Worm (Caenorhabditis elegans) whole organism, L3 larva: ENCODE results near the gene txt-12.

Source experiments
- R02D3.7 ChIP-seq: fragments of 150-350 bp; optimal IDR thresholded peaks from 2 replicates; lab custom pipeline; 2014; ENCODE audit warnings: missing biosample characterization, missing genetic modification characterization
- ZK546.5 ChIP-seq: sonication (generic microtip); optimal IDR thresholded peaks from 2 replicates; lab custom pipeline; 2017; ENCODE audit warnings: missing biosample characterization, missing genetic modification characterization
- aly-2 ChIP-seq: fragments of 150-350 bp; optimal IDR thresholded peaks from 2 replicates; lab custom pipeline; 2014; ENCODE audit warnings: missing biosample characterization, missing genetic modification characterization
- ama-1 ChIP-seq: fragments of 150-350 bp; optimal IDR thresholded peaks from 2 replicates; lab custom pipeline; 2018
- ceh-16 ChIP-seq: sonication (generic microtip); optimal IDR thresholded peaks from 2 replicates; lab custom pipeline; 2017; ENCODE audit warnings: missing biosample characterization, missing genetic modification characterization
- ceh-28 ChIP-seq: fragments of 150-350 bp; optimal IDR thresholded peaks from 2 replicates; lab custom pipeline; 2014; ENCODE audit warnings: missing biosample characterization, missing genetic modification reagents, missing genetic modification characterization
- ceh-82 ChIP-seq: fragments of 150-350 bp; optimal IDR thresholded peaks from 2 replicates; lab custom pipeline; 2014; ENCODE audit warnings: missing biosample characterization, missing genetic modification characterization
- ceh-9 ChIP-seq: sonication (generic microtip); optimal IDR thresholded peaks from 2 replicates; lab custom pipeline; 2018; ENCODE audit warnings: missing biosample characterization, missing genetic modification characterization
- daf-12 ChIP-seq: fragments of 150-350 bp; optimal IDR thresholded peaks from 2 replicates; lab custom pipeline; 2014; ENCODE audit warnings: missing biosample characterization, missing genetic modification reagents, missing genetic modification characterization
- egl-27 ChIP-seq: sonication (generic microtip); optimal IDR thresholded peaks from 4 replicates; lab custom pipeline; 2017; ENCODE audit warnings: missing biosample characterization, missing genetic modification reagents, missing genetic modification characterization
- egl-5 ChIP-seq: fragments of 150-350 bp; optimal IDR thresholded peaks from 2 replicates; lab custom pipeline; 2017; ENCODE audit warnings: missing biosample characterization, missing genetic modification reagents, missing genetic modification characterization, inconsistent platforms
- elt-1 ChIP-seq: fragments of 150-350 bp; optimal IDR thresholded peaks from 2 replicates; lab custom pipeline; 2014; ENCODE audit warnings: missing biosample characterization, missing genetic modification characterization
- elt-2 ChIP-seq: sonication (generic microtip); optimal IDR thresholded peaks from 2 replicates; lab custom pipeline; 2016; ENCODE audit warnings: missing genetic modification reagents, mild to moderate bottlenecking, missing genetic modification characterization, missing compliant biosample characterization
- elt-3 ChIP-seq, 3 experiments: fragments of 150-350 bp in 1 of 3; sonication (generic microtip) in 2 of 3; optimal IDR thresholded peaks; 2 replicates in 2 of 3; 4 replicates in 1 of 3; lab custom pipeline; 2014 to 2017; ENCODE audit warnings: missing biosample characterization in 3 of 3, missing genetic modification characterization in 3 of 3
- eor-1 ChIP-seq, 2 experiments: fragments of 150-350 bp; optimal IDR thresholded peaks; 2 replicates each; lab custom pipeline; 2014 to 2018; ENCODE audit warnings: missing biosample characterization in 2 of 2, missing genetic modification characterization in 2 of 2
- fkh-10 ChIP-seq: sonication (generic microtip); optimal IDR thresholded peaks from 2 replicates; lab custom pipeline; 2017; ENCODE audit warnings: missing biosample characterization, missing genetic modification reagents, missing genetic modification characterization
- fkh-2 ChIP-seq: fragments of 150-350 bp; optimal IDR thresholded peaks from 2 replicates; lab custom pipeline; 2014; ENCODE audit warnings: missing biosample characterization, missing genetic modification reagents, missing genetic modification characterization
- fos-1 ChIP-seq: fragments of 150-350 bp; optimal IDR thresholded peaks from 2 replicates; lab custom pipeline; 2014; ENCODE audit warnings: missing biosample characterization, missing genetic modification characterization
- hmg-11 ChIP-seq: sonication (generic microtip); optimal IDR thresholded peaks from 2 replicates; lab custom pipeline; 2016; ENCODE audit warnings: missing genetic modification characterization, missing compliant biosample characterization
- jun-1 ChIP-seq: fragments of 150-350 bp; optimal IDR thresholded peaks from 2 replicates; lab custom pipeline; 2014; ENCODE audit warnings: missing biosample characterization, missing genetic modification reagents, missing genetic modification characterization
- lin-15B ChIP-seq: fragments of 150-350 bp; optimal IDR thresholded peaks from 2 replicates; lab custom pipeline; 2014; ENCODE audit warnings: missing biosample characterization, missing genetic modification characterization
- lin-39 ChIP-seq: fragments of 150-350 bp; optimal IDR thresholded peaks from 2 replicates; lab custom pipeline; 2018; ENCODE audit warnings: missing biosample characterization, missing genetic modification reagents, missing genetic modification characterization
- lsy-12 ChIP-seq: sonication (generic microtip); optimal IDR thresholded peaks from 2 replicates; lab custom pipeline; 2016; ENCODE audit warnings: mild to moderate bottlenecking, missing genetic modification characterization, missing compliant biosample characterization
- mdl-1 ChIP-seq: fragments of 150-350 bp; optimal IDR thresholded peaks from 2 replicates; lab custom pipeline; 2014; ENCODE audit warnings: missing biosample characterization, missing genetic modification characterization
- mml-1 ChIP-seq: fragments of 150-350 bp; sonication (generic microtip); optimal IDR thresholded peaks from 3 replicates; lab custom pipeline; 2014; ENCODE audit warnings: missing biosample characterization, missing genetic modification characterization
- nfya-1 ChIP-seq: sonication (generic microtip); optimal IDR thresholded peaks from 2 replicates; lab custom pipeline; 2017; ENCODE audit warnings: missing genetic modification characterization, mild to moderate bottlenecking, missing compliant biosample characterization, antibody characterized with exemption, moderate library complexity; ENCODE audit not compliant: insufficient read depth
- nhr-11 ChIP-seq: fragments of 150-350 bp; optimal IDR thresholded peaks from 2 replicates; lab custom pipeline; 2014; ENCODE audit warnings: missing biosample characterization, missing genetic modification characterization
- nhr-12 ChIP-seq: fragments of 150-350 bp; optimal IDR thresholded peaks from 2 replicates; lab custom pipeline; 2014; ENCODE audit warnings: missing biosample characterization, missing genetic modification characterization
- nhr-23 ChIP-seq: fragments of 150-350 bp; optimal IDR thresholded peaks from 2 replicates; lab custom pipeline; 2014; ENCODE audit warnings: missing biosample characterization, missing genetic modification reagents, missing genetic modification characterization
- nhr-237 ChIP-seq: fragments of 150-350 bp; optimal IDR thresholded peaks from 2 replicates; lab custom pipeline; 2014; ENCODE audit warnings: missing biosample characterization, missing genetic modification characterization
- nhr-25 ChIP-seq: sonication (generic microtip); optimal IDR thresholded peaks from 2 replicates; lab custom pipeline; 2017; ENCODE audit warnings: missing biosample characterization, missing genetic modification characterization
- nhr-28 ChIP-seq: fragments of 150-350 bp; optimal IDR thresholded peaks from 2 replicates; lab custom pipeline; 2014; ENCODE audit warnings: missing biosample characterization, missing genetic modification characterization
- nhr-43 ChIP-seq: sonication (generic microtip); optimal IDR thresholded peaks from 2 replicates; lab custom pipeline; 2016; ENCODE audit warnings: mild to moderate bottlenecking, missing genetic modification characterization, missing compliant biosample characterization; ENCODE audit not compliant: poor library complexity, severe bottlenecking
- nhr-67 ChIP-seq: fragments of 150-350 bp; optimal IDR thresholded peaks from 2 replicates; lab custom pipeline; 2014; ENCODE audit warnings: missing biosample characterization, missing genetic modification characterization
- nhr-76 ChIP-seq: fragments of 150-350 bp; sonication (generic microtip); optimal IDR thresholded peaks from 5 replicates; lab custom pipeline; 2014; ENCODE audit warnings: missing biosample characterization, missing genetic modification characterization
- nhr-77 ChIP-seq: fragments of 150-350 bp; optimal IDR thresholded peaks from 2 replicates; lab custom pipeline; 2014; ENCODE audit warnings: missing biosample characterization, missing genetic modification characterization
- pha-4 ChIP-seq: fragments of 150-350 bp; optimal IDR thresholded peaks from 2 replicates; lab custom pipeline; 2014; ENCODE audit warnings: missing biosample characterization, missing genetic modification reagents, missing genetic modification characterization
- pqm-1 ChIP-seq: fragments of 150-350 bp; optimal IDR thresholded peaks from 2 replicates; lab custom pipeline; 2017; ENCODE audit warnings: missing biosample characterization, missing genetic modification characterization, inconsistent platforms
- sea-2 ChIP-seq: fragments of 150-350 bp; sonication (generic microtip); optimal IDR thresholded peaks from 4 replicates; lab custom pipeline; 2014; ENCODE audit warnings: missing biosample characterization, missing genetic modification reagents, missing genetic modification characterization
- skn-1 ChIP-seq: fragments of 150-350 bp; optimal IDR thresholded peaks from 2 replicates; lab custom pipeline; 2014; ENCODE audit warnings: missing biosample characterization, missing genetic modification characterization
- snpc-4 ChIP-seq: fragments of 150-350 bp; optimal IDR thresholded peaks from 2 replicates; lab custom pipeline; 2014; ENCODE audit warnings: missing biosample characterization, missing genetic modification characterization
- tbx-2 ChIP-seq: sonication (generic microtip); optimal IDR thresholded peaks from 2 replicates; lab custom pipeline; 2016; ENCODE audit warnings: mild to moderate bottlenecking, missing genetic modification characterization, missing compliant biosample characterization
- unc-39 ChIP-seq: sonication (generic microtip); optimal IDR thresholded peaks from 4 replicates; lab custom pipeline; 2017; ENCODE audit warnings: missing biosample characterization, missing genetic modification characterization
- unc-62 ChIP-seq: fragments of 150-350 bp; sonication (generic microtip); optimal IDR thresholded peaks from 4 replicates; lab custom pipeline; 2014; ENCODE audit warnings: missing biosample characterization, missing genetic modification reagents, missing genetic modification characterization
- zag-1 ChIP-seq: fragments of 150-350 bp; optimal IDR thresholded peaks from 2 replicates; lab custom pipeline; 2014; ENCODE audit warnings: missing biosample characterization, missing genetic modification characterization
- ztf-11 ChIP-seq: fragments of 150-350 bp; optimal IDR thresholded peaks from 2 replicates; lab custom pipeline; 2014; ENCODE audit warnings: missing biosample characterization, missing genetic modification characterization
- ztf-4 ChIP-seq: fragments of 150-350 bp; optimal IDR thresholded peaks from 2 replicates; lab custom pipeline; 2014; ENCODE audit warnings: missing biosample characterization, missing genetic modification characterization

txt-12 gene

DNA sequence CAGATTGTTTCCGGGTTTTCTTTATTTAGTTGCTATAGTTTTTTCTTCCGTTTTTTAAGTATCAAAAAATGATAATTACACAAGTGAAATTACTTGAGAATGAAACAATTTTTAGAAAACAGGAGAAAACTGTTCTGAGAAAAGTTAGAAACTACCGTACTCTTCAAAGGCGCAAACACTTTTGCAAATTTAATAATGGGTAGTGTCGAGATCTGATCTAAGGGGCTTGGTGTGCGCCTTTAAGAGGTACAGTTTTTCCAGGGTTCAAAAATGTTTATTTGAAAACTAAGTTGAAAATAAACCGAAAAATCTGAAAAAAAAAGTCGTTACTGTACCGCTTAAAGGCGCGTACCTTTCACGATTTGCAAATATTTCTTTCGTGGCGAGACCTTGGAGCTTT lies 32.2 kb upstream of the txt-12 start:
- TF ChIP-seq tbx-2 (no peak), fos-1 (no peak), nhr-23 (no peak), nhr-43 (tag; lab: Kevin White, UChicago) (no peak), nhr-76 (tag; lab: Kevin White, UChicago) (no peak), pqm-1 (tag; lab: Kevin White, UChicago) (no peak), mml-1 (tag; lab: Kevin White, UChicago) (no peak)

DNA sequence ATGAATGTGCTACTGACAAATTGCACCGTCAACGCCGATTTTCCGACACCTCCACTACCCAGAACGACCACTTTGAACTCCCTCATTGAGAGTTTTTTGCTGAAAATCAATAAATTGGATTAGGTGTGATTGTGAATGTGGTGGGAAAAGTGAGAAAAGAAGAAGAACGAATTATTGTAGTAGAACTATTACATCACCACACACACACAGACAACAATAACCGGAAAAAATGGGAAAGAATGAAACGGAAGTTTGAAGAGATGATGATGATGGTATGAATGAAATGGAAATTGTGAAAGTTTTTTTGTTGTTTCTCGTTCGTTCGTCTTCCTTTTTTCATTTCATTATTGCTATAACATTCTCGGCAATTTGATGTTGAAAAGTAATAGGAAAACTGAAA lies 28.8 kb upstream of the txt-12 start, which contains the start of gene rap-2:
Gene rap-2 (minus strand): TSS at position 101 of the 400 bp plus-strand sequence.
- TF ChIP-seq snpc-4 (tag; lab: Kevin White, UChicago) (no peak), jun-1 (tag; lab: Kevin White, UChicago) (no peak), nhr-76 (tag; lab: Kevin White, UChicago) (no peak), nhr-12 (no peak), fkh-2 (tag; lab: Kevin White, UChicago) (no peak), ztf-11 (tag; lab: Kevin White, UChicago) (no peak)
- TF ChIP-seq, all 47 proteins: peak for 0

ce11 chrV:15065068-15065744 lies 27.6 kb upstream of the txt-12 start, which contains the start of gene C25D7.9:
Gene C25D7.9 (plus strand): TSS chrV:15065135.
- TF ChIP-seq nhr-28 (tag; lab: Kevin White, UChicago) (no peak), nhr-76 (tag; lab: Kevin White, UChicago) (no peak), eor-1 (tag; optimal IDR thresholded peaks at IDR 0.05; lab: Kevin White, UChicago) (no peak), hmg-11 (peak; percentile 39), unc-39 (no peak), nhr-25 (tag; lab: Kevin White, UChicago) (peak; percentile 6), ama-1 (lab: Kevin White, UChicago) (no peak), skn-1 (tag; lab: Kevin White, UChicago) (no peak), snpc-4 (tag; lab: Kevin White, UChicago) (no peak), lin-39 (tag; lab: Kevin White, UChicago) (peak; percentile 20), mdl-1 (tag; lab: Kevin White, UChicago) (no peak), ceh-16 (no peak), ztf-11 (tag; lab: Kevin White, UChicago) (no peak), nhr-77 (no peak), lin-15B (peak; percentile 45), egl-27 (no peak), R02D3.7 (tag; lab: Kevin White, UChicago) (no peak), lsy-12 (no peak), mml-1 (tag; lab: Kevin White, UChicago) (no peak), nhr-11 (no peak), nfya-1 (tag; lab: Kevin White, UChicago) (peak; percentile 33), fkh-2 (tag; lab: Kevin White, UChicago) (no peak), ceh-82 (tag; lab: Kevin White, UChicago) (no peak), unc-62 (GFP tag; lab: Kevin White, UChicago) (no peak), pha-4 (tag; lab: Kevin White, UChicago) (peak; percentile 28), elt-3 (tag; optimal IDR thresholded peaks at IDR 0.05; lab: Kevin White, UChicago) (no peak), jun-1 (tag; lab: Kevin White, UChicago) (no peak), fos-1 (no peak), nhr-43 (tag; lab: Kevin White, UChicago) (no peak), fkh-10 (no peak), tbx-2 (no peak), nhr-12 (no peak), aly-2 (tag; lab: Kevin White, UChicago) (no peak), daf-12 (no peak), ZK546.5 (tag; lab: Kevin White, UChicago) (no peak), nhr-23 (no peak), egl-5 (tag; lab: Kevin White, UChicago) (no peak), ceh-28 (no peak), ztf-4 (tag; lab: Kevin White, UChicago) (no peak), ceh-9 (tag; lab: Kevin White, UChicago) (no peak), pqm-1 (tag; lab: Kevin White, UChicago) (no peak), sea-2 (GFP tag; lab: Kevin White, UChicago) (no peak), nhr-67 (tag; lab: Kevin White, UChicago) (no peak), elt-1 (tag; lab: Kevin White, UChicago) (no peak), elt-2 (no peak), zag-1 (tag; lab: Kevin White, UChicago) (no peak), nhr-237 (tag; lab: Kevin White, UChicago) (no peak)
- TF ChIP-seq, all 47 proteins: peak for 6
